Fruit fly (Drosophila melanogaster) whole organism, prepupa: Measurements from ENCODE around the gene Rac2.

Experiments
- Blimp-1 ChIP-seq: fragments of 200-800 bp; sonication (Bioruptor generic); optimal IDR thresholded peaks from 3 replicates; lab custom pipeline; 2017; ENCODE audit warnings: missing biosample characterization, missing genetic modification characterization, mild to moderate bottlenecking, moderate library complexity, missing genetic modification reagents
- CG10631 ChIP-seq: fragments of 200-800 bp; sonication (Bioruptor generic); optimal IDR thresholded peaks from 2 replicates; lab custom pipeline; 2016; ENCODE audit warnings: missing biosample characterization, missing genetic modification characterization
- CG10669 ChIP-seq: fragments of 200-800 bp; sonication (Bioruptor generic); optimal IDR thresholded peaks from 3 replicates; lab custom pipeline; 2018; ENCODE audit warnings: missing biosample characterization, mild to moderate bottlenecking, missing genetic modification characterization, moderate library complexity
- CG11294 ChIP-seq: fragments of 200-800 bp; sonication (Bioruptor generic); IDR thresholded peaks from 2 replicates; pipeline ENCODE4 v1.3.6; 2022; ENCODE audit warnings: missing biosample characterization, missing genetic modification characterization
- CG15336 ChIP-seq: fragments of 200-800 bp; sonication (Bioruptor generic); IDR thresholded peaks from 2 replicates; pipeline ENCODE4 v1.3.6; 2022; ENCODE audit warnings: missing biosample characterization, missing genetic modification characterization
- CG16779 ChIP-seq: fragments of 200-800 bp; sonication (Bioruptor generic); optimal IDR thresholded peaks from 3 replicates; lab custom pipeline; 2017; ENCODE audit warnings: missing biosample characterization, mild to moderate bottlenecking, missing genetic modification characterization
- CG3032 ChIP-seq: fragments of 200-800 bp; optimal IDR thresholded peaks from 2 replicates; lab custom pipeline; 2019; ENCODE audit warnings: missing biosample characterization, mild to moderate bottlenecking, missing genetic modification characterization, moderate library complexity
- CG31627 ChIP-seq: fragments of 200-800 bp; sonication (Bioruptor generic); optimal IDR thresholded peaks from 3 replicates; lab custom pipeline; 2016; ENCODE audit warnings: missing biosample characterization, missing genetic modification characterization
- CG32006 ChIP-seq: fragments of 200-800 bp; sonication (Bioruptor generic); optimal IDR thresholded peaks from 3 replicates; lab custom pipeline; 2017; ENCODE audit warnings: missing biosample characterization, mild to moderate bottlenecking, missing genetic modification characterization
- CG6163 ChIP-seq: fragments of 200-800 bp; sonication (Bioruptor generic); IDR thresholded peaks from 3 replicates; pipeline ENCODE4 v1.3.6; 2022; ENCODE audit warnings: missing biosample characterization, missing genetic modification characterization
- CG6276 ChIP-seq: fragments of 200-800 bp; sonication (Bioruptor generic); optimal IDR thresholded peaks from 2 replicates; lab custom pipeline; 2017; ENCODE audit warnings: missing biosample characterization, mild to moderate bottlenecking, missing genetic modification characterization
- CG6808 ChIP-seq: fragments of 200-800 bp; sonication (Bioruptor generic); optimal IDR thresholded peaks from 3 replicates; lab custom pipeline; 2017; ENCODE audit warnings: missing biosample characterization, missing genetic modification characterization, mild to moderate bottlenecking, moderate library complexity, missing genetic modification reagents
- CG6854 ChIP-seq: fragments of 200-800 bp; sonication (Bioruptor generic); optimal IDR thresholded peaks from 2 replicates; lab custom pipeline; 2017; ENCODE audit warnings: missing biosample characterization, mild to moderate bottlenecking, missing genetic modification characterization
- CG7368 ChIP-seq: fragments of 200-800 bp; sonication (Bioruptor generic); optimal IDR thresholded peaks from 3 replicates; lab custom pipeline; 2016; ENCODE audit warnings: missing biosample characterization, missing genetic modification characterization
- CG8119 ChIP-seq: fragments of 200-800 bp; sonication (Bioruptor generic); IDR thresholded peaks from 3 replicates; pipeline ENCODE4 v1.3.6; 2022; ENCODE audit warnings: missing biosample characterization, missing genetic modification characterization
- CG8319 ChIP-seq: fragments of 200-800 bp; sonication (Bioruptor generic); optimal IDR thresholded peaks from 3 replicates; lab custom pipeline; 2016; ENCODE audit warnings: missing biosample characterization, missing genetic modification characterization
- CG9139 ChIP-seq: fragments of 200-800 bp; sonication (Bioruptor generic); optimal IDR thresholded peaks from 3 replicates; lab custom pipeline; 2017; ENCODE audit warnings: missing biosample characterization, mild to moderate bottlenecking, missing genetic modification characterization
- Eip78C ChIP-seq: fragments of 200-800 bp; sonication (Bioruptor generic); peaks from one replicate; lab custom pipeline; 2016; ENCODE audit warnings: missing biosample characterization, missing genetic modification characterization
- Ets21C ChIP-seq: fragments of 200-800 bp; sonication (Bioruptor generic); optimal IDR thresholded peaks from 3 replicates; lab custom pipeline; 2016; ENCODE audit warnings: missing biosample characterization, missing genetic modification characterization
- Ets96B ChIP-seq: fragments of 200-800 bp; optimal IDR thresholded peaks from 2 replicates; lab custom pipeline; 2019; ENCODE audit warnings: missing biosample characterization, mild to moderate bottlenecking, missing genetic modification characterization, moderate library complexity
- Hr38 ChIP-seq: sonication (Bioruptor generic); optimal IDR thresholded peaks from 2 replicates; lab custom pipeline; 2016; ENCODE audit warnings: missing biosample characterization, missing genetic modification characterization
- Hr4 ChIP-seq: fragments of 200-800 bp; sonication (Bioruptor generic); optimal IDR thresholded peaks from 3 replicates; lab custom pipeline; 2016; ENCODE audit warnings: missing biosample characterization, missing genetic modification characterization
- Lpt ChIP-seq: fragments of 200-800 bp; sonication (Bioruptor generic); optimal IDR thresholded peaks from 3 replicates; lab custom pipeline; 2016; ENCODE audit warnings: missing biosample characterization, missing genetic modification characterization
- OdsH ChIP-seq: fragments of 200-800 bp; sonication (Bioruptor generic); optimal IDR thresholded peaks from 3 replicates; lab custom pipeline; 2016; ENCODE audit warnings: missing biosample characterization, missing genetic modification characterization
- Smox ChIP-seq: fragments of 200-800 bp; sonication (Bioruptor generic); optimal IDR thresholded peaks from 3 replicates; lab custom pipeline; 2016; ENCODE audit warnings: missing biosample characterization, missing genetic modification characterization
- Sox14 ChIP-seq: fragments of 200-800 bp; sonication (Bioruptor generic); optimal IDR thresholded peaks from 3 replicates; lab custom pipeline; 2016; ENCODE audit warnings: missing biosample characterization, missing genetic modification characterization
- Sox15 ChIP-seq: fragments of 200-800 bp; sonication (Bioruptor generic); optimal IDR thresholded peaks from 3 replicates; lab custom pipeline; 2016; ENCODE audit warnings: missing biosample characterization, missing genetic modification characterization
- achi ChIP-seq: fragments of 200-800 bp; sonication (Bioruptor generic); optimal IDR thresholded peaks from 3 replicates; lab custom pipeline; 2016; ENCODE audit warnings: missing biosample characterization, missing genetic modification characterization
- acj6 ChIP-seq: fragments of 200-800 bp; sonication (Bioruptor generic); optimal IDR thresholded peaks from 3 replicates; lab custom pipeline; 2016; ENCODE audit warnings: missing biosample characterization, missing genetic modification characterization
- dac ChIP-seq: fragments of 200-800 bp; sonication (Bioruptor generic); optimal IDR thresholded peaks from 2 replicates; lab custom pipeline; 2017; ENCODE audit warnings: missing biosample characterization, mild to moderate bottlenecking, missing genetic modification characterization
- eg ChIP-seq: fragments of 200-800 bp; sonication (Bioruptor generic); IDR thresholded peaks from 3 replicates; pipeline ENCODE4 v1.3.6; 2022; ENCODE audit warnings: missing biosample characterization, missing genetic modification characterization
- esn ChIP-seq: fragments of 200-800 bp; sonication (Bioruptor generic); optimal IDR thresholded peaks from 2 replicates; lab custom pipeline; 2016; ENCODE audit warnings: missing biosample characterization, mild to moderate bottlenecking, missing genetic modification characterization, moderate library complexity
- lz ChIP-seq: fragments of 200-800 bp; sonication (Bioruptor generic); optimal IDR thresholded peaks from 3 replicates; lab custom pipeline; 2016; ENCODE audit warnings: missing biosample characterization, missing genetic modification characterization
- spab ChIP-seq: fragments of 200-800 bp; sonication (Bioruptor generic); optimal IDR thresholded peaks from 2 replicates; lab custom pipeline; 2017; ENCODE audit warnings: missing biosample characterization, mild to moderate bottlenecking, missing genetic modification characterization, missing genetic modification reagents
- ss ChIP-seq, 2 experiments: fragments of 200-800 bp; sonication (Bioruptor generic); optimal IDR thresholded peaks; 2 replicates in 1 of 2; 3 replicates in 1 of 2; lab custom pipeline; 2017 to 2018; ENCODE audit warnings: mild to moderate bottlenecking in 2 of 2, missing biosample characterization in 2 of 2, missing genetic modification characterization in 2 of 2, moderate library complexity in 1 of 2
- svp ChIP-seq: fragments of 200-800 bp; sonication (Bioruptor generic); peaks from one replicate; lab custom pipeline; 2016; ENCODE audit warnings: missing biosample characterization, missing genetic modification characterization
- topi ChIP-seq: fragments of 200-800 bp; sonication (Bioruptor generic); optimal IDR thresholded peaks from 3 replicates; lab custom pipeline; 2016; ENCODE audit warnings: missing biosample characterization, missing genetic modification characterization
- vri ChIP-seq: fragments of 200-800 bp; sonication (Bioruptor generic); optimal IDR thresholded peaks from 3 replicates; lab custom pipeline; 2016; ENCODE audit warnings: missing biosample characterization, mild to moderate bottlenecking, missing genetic modification characterization

Gene Rac2

dm6 chr3L:7465209-7465608, 30.2 kb upstream of the Rac2 start, which contains the start of the genes CG42660, CG42661 and Tsp66A:
Gene CG42660, plus strand, starts transcription at chr3L:7465509.
Gene CG42661, plus strand, starts transcription at chr3L:7465509.
Gene Tsp66A, plus strand, starts transcription at chr3L:7465509.
- no peak for TF ChIP-seq CG9139 (GFP tag; lab: Kevin White, UChicago)
- no peak for TF ChIP-seq Lpt (GFP tag; lab: Kevin White, UChicago)
- no peak for TF ChIP-seq dac (GFP tag; lab: Kevin White, UChicago)
- no peak for TF ChIP-seq acj6
- TF ChIP-seq Ets21C (GFP tag; lab: Kevin White, UChicago): no peak
- no peak for TF ChIP-seq CG6163 (GFP tag; lab: Robert Waterston, UW)
- no peak for TF ChIP-seq spab
- TF ChIP-seq CG3032 (tag; lab: Kevin White, UChicago): no peak
- no peak for TF ChIP-seq OdsH (GFP tag; lab: Kevin White, UChicago)
- TF ChIP-seq esn (GFP tag; lab: Kevin White, UChicago): no peak
- no peak for TF ChIP-seq lz (GFP tag; lab: Kevin White, UChicago)
- no peak for TF ChIP-seq Blimp-1 (GFP tag; lab: Kevin White, UChicago)
- no peak for TF ChIP-seq CG10631
- TF ChIP-seq CG6276 (GFP tag; lab: Kevin White, UChicago): no peak
- no peak for TF ChIP-seq CG8319 (GFP tag; lab: Kevin White, UChicago)

- no peak for TF ChIP-seq CG8119 (GFP tag; lab: Robert Waterston, UW)
- no peak for TF ChIP-seq Sox14
- TF ChIP-seq achi (GFP tag; lab: Kevin White, UChicago): no peak
- no peak for TF ChIP-seq Lpt (GFP tag; lab: Kevin White, UChicago)
- TF ChIP-seq Hr38 (GFP tag; lab: Kevin White, UChicago): no peak
- no peak for TF ChIP-seq CG6854 (GFP tag; lab: Kevin White, UChicago)
- TF ChIP-seq Blimp-1 (GFP tag; lab: Kevin White, UChicago): no peak
- no peak for TF ChIP-seq Smox (GFP tag; lab: Kevin White, UChicago)
- no peak for TF ChIP-seq topi (GFP tag; lab: Kevin White, UChicago)
- TF ChIP-seq CG15336 (GFP tag; lab: Robert Waterston, UW): no peak
- TF ChIP-seq CG11294 (GFP tag; lab: Robert Waterston, UW): no peak
Measured at dm6 chr3L:7455849-7456248, 20.9 kb upstream of the Rac2 start, which contains the start of gene ppk26. Gene ppk26, plus strand, starts transcription at chr3L:7456149.

dm6 chr3L:7450553-7450952, 15.6 kb upstream of the Rac2 start, which contains the start of gene CG33278:
Gene CG33278, plus strand, starts transcription at chr3L:7450853.
- TF ChIP-seq CG16779 (tag; lab: Kevin White, UChicago) (no peak), ss (GFP tag; optimal IDR thresholded peaks at IDR 0.05; lab: Kevin White, UChicago) (no peak), CG9139 (GFP tag; lab: Kevin White, UChicago) (no peak), eg (GFP tag; lab: Robert Waterston, UW) (no peak), CG31627 (no peak), svp (no peak), Blimp-1 (GFP tag; lab: Kevin White, UChicago) (no peak), Ets96B (tag; lab: Kevin White, UChicago) (no peak), lz (GFP tag; lab: Kevin White, UChicago) (no peak), Hr4 (GFP tag; lab: Kevin White, UChicago) (no peak), Eip78C (GFP tag; lab: Kevin White, UChicago) (no peak), Smox (GFP tag; lab: Kevin White, UChicago) (no peak)

DNA sequence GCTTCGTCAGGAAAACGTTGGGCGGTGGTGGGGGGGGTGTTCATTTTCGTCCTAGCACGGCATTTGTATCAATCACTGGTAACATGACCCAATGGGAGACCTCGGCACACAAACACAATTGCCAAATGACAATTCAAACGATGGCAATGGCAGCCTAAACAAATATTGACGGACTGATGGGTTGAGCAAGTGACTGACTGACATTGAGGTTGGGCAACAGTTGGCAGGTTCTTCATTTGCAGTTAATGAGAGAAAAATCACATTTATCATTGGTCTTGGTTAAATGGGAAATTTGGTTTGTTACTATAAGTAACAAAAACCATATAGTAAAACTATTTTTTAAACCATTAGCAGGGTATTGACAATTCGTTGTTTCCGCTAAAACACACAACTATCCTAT, 14.1 kb upstream of the Rac2 start:
- TF ChIP-seq CG6808 (GFP tag; lab: Kevin White, UChicago) (no peak), Hr38 (GFP tag; lab: Kevin White, UChicago) (no peak), CG9139 (GFP tag; lab: Kevin White, UChicago) (no peak), dac (GFP tag; lab: Kevin White, UChicago) (no peak), CG31627 (no peak), vri (no peak), CG6854 (GFP tag; lab: Kevin White, UChicago) (no peak), CG10631 (no peak), topi (GFP tag; lab: Kevin White, UChicago) (no peak), CG10669 (GFP tag; lab: Kevin White, UChicago) (no peak), Sox15 (GFP tag; lab: Kevin White, UChicago) (no peak), CG7368 (GFP tag; lab: Kevin White, UChicago) (no peak), CG32006 (no peak)
